Worm (Caenorhabditis elegans) whole organism, early embryonic: ENCODE results near the gene vit-6.

Experiments
- B0310.2 ChIP-seq: sonication (generic microtip); optimal IDR thresholded peaks from 2 replicates; lab custom pipeline; 2016; ENCODE audit warnings: mild to moderate bottlenecking, missing genetic modification characterization, missing compliant biosample characterization
- aly-1 ChIP-seq: sonication (generic microtip); optimal IDR thresholded peaks from 2 replicates; lab custom pipeline; 2016; ENCODE audit warnings: missing genetic modification characterization, missing compliant biosample characterization
- ama-1 ChIP-seq: fragments of 150-350 bp; optimal IDR thresholded peaks from 2 replicates; lab custom pipeline; 2014
- ceh-36 ChIP-seq: sonication (generic microtip); optimal IDR thresholded peaks from 2 replicates; lab custom pipeline; 2016; ENCODE audit warnings: missing genetic modification characterization, inconsistent platforms, missing compliant biosample characterization
- ets-7 ChIP-seq: sonication (generic microtip); optimal IDR thresholded peaks from 2 replicates; lab custom pipeline; 2016; ENCODE audit warnings: missing genotype, missing genetic modification characterization, missing compliant biosample characterization
- flt-1 ChIP-seq: fragments of 200-800 bp; sonication (Bioruptor generic); IDR thresholded peaks from 2 replicates; pipeline ENCODE4 v1.3.6; 2022; ENCODE audit warnings: missing genetic modification characterization, missing compliant biosample characterization
- hmg-4 ChIP-seq: fragments of 200-800 bp; sonication (Bioruptor generic); optimal IDR thresholded peaks from 2 replicates; lab custom pipeline; 2018; ENCODE audit warnings: mild to moderate bottlenecking, missing genetic modification characterization, missing compliant biosample characterization
- pes-1 ChIP-seq: fragments of 200-800 bp; sonication (Bioruptor generic); IDR thresholded peaks from 2 replicates; pipeline ENCODE4 v1.3.6; 2022; ENCODE audit warnings: missing genetic modification reagents, missing genetic modification characterization, missing compliant biosample characterization
- scrt-1 ChIP-seq: fragments of 200-800 bp; sonication (Bioruptor generic); IDR thresholded peaks from 2 replicates; pipeline ENCODE4 v1.3.6; 2022; ENCODE audit warnings: missing genetic modification characterization, missing compliant biosample characterization

ce11 chrIV:8234088-8234496, 26.9 kb upstream of the vit-6 start:
- TF ChIP-seq ama-1 (lab: Kevin White, UChicago) (no peak), scrt-1 (GFP tag; lab: Robert Waterston, UW) (no peak), ceh-36 (no peak), pes-1 (GFP tag; lab: Robert Waterston, UW) (no peak), aly-1 (tag; lab: Kevin White, UChicago) (no peak), hmg-4 (GFP tag; lab: Kevin White, UChicago) (no peak), ets-7 (no peak), flt-1 (no peak), B0310.2 (tag; lab: Kevin White, UChicago) (no peak)
